Worm (Caenorhabditis elegans): ENCODE data around the gene Y62H9A.10.

Gene Y62H9A.10

ce11 chrX:11924158-11924557, 21.6 kb upstream of the Y62H9A.10 start, which contains the start of gene F55G7.1 (continued):
- TF ChIP-seq sox-4 (tag; optimal IDR thresholded peaks at IDR 0.05) (no peak), swsn-7 (tag; optimal IDR thresholded peaks at IDR 0.05) (peak; percentile 32), unc-130 (tag; optimal IDR thresholded peaks at IDR 0.05) (no peak), nhr-90 (tag; optimal IDR thresholded peaks at IDR 0.05; ENCODE audit: poor library complexity) (peak; percentile 72), nhr-77 (tag; optimal IDR thresholded peaks at IDR 0.05) (peak; percentile 3), hlh-17 (GFP tag; optimal IDR thresholded peaks at IDR 0.05; ENCODE audit: borderline replicate concordance) (no peak), lin-15B (tag; optimal IDR thresholded peaks at IDR 0.05) (no peak), lin-39 (tag; optimal IDR thresholded peaks at IDR 0.05) (peak; percentile 5), pax-3 (tag; optimal IDR thresholded peaks at IDR 0.05) (no peak), nhr-47 (tag; optimal IDR thresholded peaks at IDR 0.05) (peak; percentile 77), aha-1 (tag; optimal IDR thresholded peaks at IDR 0.05) (no peak), vab-15 (tag; optimal IDR thresholded peaks at IDR 0.05) (no peak), unc-86 (tag; optimal IDR thresholded peaks at IDR 0.05) (no peak), nhr-19 (GFP tag; conservative IDR thresholded peaks at IDR 0.05) (peak; percentile 61), nhr-237 (tag; optimal IDR thresholded peaks at IDR 0.05) (no peak), lsy-2 (tag; optimal IDR thresholded peaks at IDR 0.05) (no peak), zag-1 (tag; optimal IDR thresholded peaks at IDR 0.05) (no peak), unc-30 (tag; optimal IDR thresholded peaks at IDR 0.05) (no peak), snu-23 (GFP tag; optimal IDR thresholded peaks at IDR 0.05) (peak; percentile 79), elt-2 (tag; optimal IDR thresholded peaks at IDR 0.05) (no peak), ceh-82 (tag; optimal IDR thresholded peaks at IDR 0.05) (peak in 2 of 3 experiments; percentile 17 to 54), alr-1 (tag; optimal IDR thresholded peaks at IDR 0.05; ENCODE audit: borderline replicate concordance) (no peak), sptf-1 (tag; optimal IDR thresholded peaks at IDR 0.05) (no peak), fos-1 (tag; optimal IDR thresholded peaks at IDR 0.05) (no peak), mab-9 (GFP tag; IDR thresholded peaks at IDR 0.05) (no peak), unc-62 (GFP tag; optimal IDR thresholded peaks at IDR 0.05) (no peak), aly-2 (tag; optimal IDR thresholded peaks at IDR 0.05) (no peak), ama-1 (optimal IDR thresholded peaks at IDR 0.05) (no peak), tlp-1 (tag; optimal IDR thresholded peaks at IDR 0.05) (no peak), isw-1 (GFP tag; IDR thresholded peaks at IDR 0.05) (no peak), elt-3 (tag; optimal IDR thresholded peaks at IDR 0.05) (peak in 4 of 6 experiments; percentile 23 to 38 (median 26)), ceh-88 (GFP tag; IDR thresholded peaks at IDR 0.05) (no peak), ces-1 (GFP tag; optimal IDR thresholded peaks at IDR 0.05) (no peak), zip-4 (GFP tag; optimal IDR thresholded peaks at IDR 0.05) (peak; percentile 41), lin-35 (GFP tag; optimal IDR thresholded peaks at IDR 0.05) (peak in 1 of 2 experiments; percentile 67), rnt-1 (tag; optimal IDR thresholded peaks at IDR 0.05) (peak; percentile 66), ceh-63 (GFP tag; optimal IDR thresholded peaks at IDR 0.05) (no peak), lin-13 (GFP tag; optimal IDR thresholded peaks at IDR 0.05) (no peak), Y116A8C.19 (tag; optimal IDR thresholded peaks at IDR 0.05; ENCODE audit: borderline replicate concordance) (no peak), unc-98 (GFP tag; IDR thresholded peaks at IDR 0.05) (no peak), irx-1 (tag; optimal IDR thresholded peaks at IDR 0.05) (peak; percentile 32), blmp-1 (tag; optimal IDR thresholded peaks at IDR 0.05) (peak; percentile 32), hpl-2 (GFP tag; optimal IDR thresholded peaks at IDR 0.05) (peak; percentile 13), dpl-1 (GFP tag; optimal IDR thresholded peaks at IDR 0.05) (no peak), egl-27 (tag; optimal IDR thresholded peaks at IDR 0.05) (no peak), skn-1 (tag; optimal IDR thresholded peaks at IDR 0.05) (peak; percentile 22), pag-3 (tag; optimal IDR thresholded peaks at IDR 0.05; ENCODE audit: borderline replicate concordance, insufficient read depth) (no peak), ceh-90 (tag; optimal IDR thresholded peaks at IDR 0.05) (no peak), lin-14 (GFP tag; optimal IDR thresholded peaks at IDR 0.05) (peak; percentile 51), C16A3.4 (tag; optimal IDR thresholded peaks at IDR 0.05) (peak; percentile 52), fkh-10 (GFP tag; optimal IDR thresholded peaks at IDR 0.05) (no peak), C04F5.9 (tag; optimal IDR thresholded peaks at IDR 0.05) (no peak), mef-2 (tag; optimal IDR thresholded peaks at IDR 0.05) (no peak)

Data from whole organism, L1 larva.